Fruit fly (Drosophila melanogaster): ENCODE data around the gene mRpL33.
"Not testable (repeated sequence)": the region's sequence is repeated elsewhere in the genome, so short reads cannot be mapped to it uniquely, and the experiment has no call there.

mRpL33 gene

DNA sequence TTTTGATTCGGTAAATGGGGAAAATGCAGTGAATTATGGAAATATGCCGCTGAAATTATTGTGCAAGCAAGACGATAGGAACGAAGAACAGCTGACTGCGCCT lies at the start of gene mRpL33:
TSS of gene mRpL33 (minus strand) at position 101 of the 103 bp plus-strand sequence.
- TF ChIP-seq CG17801 (GFP tag; optimal IDR thresholded peaks at IDR 0.05; ENCODE audit: partially characterized antibody): no peak

DNA sequence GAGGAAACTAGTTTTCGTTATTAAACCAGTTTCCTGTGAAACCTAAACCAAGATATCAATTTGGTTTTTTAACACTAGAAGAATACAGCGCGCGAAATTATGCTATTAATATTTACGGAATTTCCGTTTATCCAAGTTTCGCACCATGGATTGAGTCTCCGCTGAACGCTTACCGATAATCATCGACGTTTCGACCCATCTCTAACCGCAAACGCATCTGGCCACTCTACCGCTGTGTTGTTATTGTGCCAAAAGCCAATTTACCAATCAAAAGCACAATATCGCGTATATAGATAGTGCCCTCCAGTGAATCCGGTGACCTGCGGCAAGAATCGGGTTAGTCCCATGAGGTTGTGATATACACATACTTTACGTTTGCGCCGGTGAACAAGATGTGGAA lies 44.2 kb upstream of the mRpL33 start, which contains the start of gene CG3626:
TSS of gene CG3626 (plus strand) at position 222 of the 400 bp plus-strand sequence.
- TF ChIP-seq CG17801 (GFP tag; optimal IDR thresholded peaks at IDR 0.05; ENCODE audit: partially characterized antibody): no peak

DNA sequence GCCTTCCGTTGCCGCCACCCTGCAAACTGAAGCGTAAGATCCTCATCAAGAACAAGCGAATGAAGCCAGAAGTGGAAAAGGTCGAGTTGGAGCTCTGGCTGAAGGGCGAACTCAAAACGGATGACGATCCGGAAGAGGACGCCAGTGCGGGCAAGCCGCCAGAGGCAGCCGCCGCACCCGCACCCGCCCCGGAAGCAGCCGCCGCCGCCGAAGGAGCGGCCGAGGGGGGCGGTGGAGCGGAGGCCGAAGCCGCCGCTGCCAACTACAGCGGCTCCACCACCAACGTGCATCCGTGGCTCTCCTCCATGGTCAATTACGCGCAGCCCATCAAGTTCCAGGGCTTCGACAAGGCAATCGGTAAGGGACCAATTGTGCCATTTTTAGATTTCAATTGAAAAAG lies 36.5 kb upstream of the mRpL33 start:
- no peak for TF ChIP-seq CG17801 (GFP tag; optimal IDR thresholded peaks at IDR 0.05; ENCODE audit: partially characterized antibody)

DNA sequence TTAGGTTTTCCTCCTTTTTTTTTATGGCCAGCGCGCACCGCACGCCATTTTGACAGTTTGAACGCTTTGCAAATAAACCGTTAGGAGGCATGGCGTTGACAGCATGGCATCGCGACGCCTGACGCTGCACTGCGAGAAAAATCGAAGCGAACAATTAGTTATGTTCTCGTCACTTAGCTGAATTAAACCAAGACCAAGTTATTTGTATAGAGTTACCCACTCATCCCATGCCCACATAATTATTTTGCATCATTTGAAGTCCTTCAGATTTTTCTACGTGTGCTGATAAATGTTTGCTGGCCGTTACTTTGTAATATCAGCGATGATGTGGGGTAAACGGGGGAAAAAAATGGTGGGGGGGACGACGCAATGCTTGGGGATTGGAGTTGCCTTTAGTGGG lies 7.8 kb upstream of the mRpL33 start:
- no peak for TF ChIP-seq CG17801 (GFP tag; optimal IDR thresholded peaks at IDR 0.05; ENCODE audit: partially characterized antibody)

DNA sequence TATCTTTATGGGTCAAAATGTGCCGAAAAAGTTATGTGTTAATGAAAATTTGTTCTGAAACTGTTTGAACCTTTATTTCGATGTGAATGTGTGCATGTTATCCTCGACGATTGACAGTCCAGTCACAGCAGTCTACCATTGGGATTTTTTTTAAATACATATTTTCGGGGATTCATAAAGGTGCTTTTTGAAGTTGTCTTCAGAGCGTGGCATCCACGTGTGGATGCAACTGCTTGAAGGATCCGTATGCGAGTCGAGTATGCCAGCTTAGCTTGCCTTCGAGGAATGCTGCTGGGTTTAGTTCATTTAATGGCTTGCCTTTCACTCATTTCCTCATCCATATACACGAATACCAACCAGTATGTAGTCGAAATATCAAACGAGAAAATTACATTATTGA lies 7.3 kb upstream of the mRpL33 start, which contains the start of gene CG12693:
TSS of gene CG12693 (minus strand) at position 101 of the 400 bp plus-strand sequence.
- TF ChIP-seq CG17801 (GFP tag; optimal IDR thresholded peaks at IDR 0.05; ENCODE audit: partially characterized antibody): no peak

DNA sequence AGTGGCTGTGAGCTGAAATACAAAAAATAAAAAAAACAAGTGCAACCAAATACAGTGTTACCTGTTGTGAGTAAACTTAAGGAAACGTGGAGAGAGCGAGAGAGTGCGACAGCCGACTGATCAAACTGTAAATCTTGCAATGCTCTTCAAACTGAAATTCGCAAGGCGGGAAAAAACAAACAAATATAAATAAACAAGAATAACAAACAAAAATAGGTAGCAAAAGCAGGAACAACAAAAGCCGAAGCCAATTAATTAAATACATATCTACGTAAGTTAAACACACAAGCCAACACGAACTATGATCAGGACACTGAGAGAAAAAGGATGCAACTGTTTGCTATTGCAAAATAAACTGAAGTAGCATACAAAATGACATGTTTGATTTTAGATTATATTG lies 3.3 kb upstream of the mRpL33 start:
- TF ChIP-seq CG17801 (GFP tag; optimal IDR thresholded peaks at IDR 0.05; ENCODE audit: partially characterized antibody): no peak

DNA sequence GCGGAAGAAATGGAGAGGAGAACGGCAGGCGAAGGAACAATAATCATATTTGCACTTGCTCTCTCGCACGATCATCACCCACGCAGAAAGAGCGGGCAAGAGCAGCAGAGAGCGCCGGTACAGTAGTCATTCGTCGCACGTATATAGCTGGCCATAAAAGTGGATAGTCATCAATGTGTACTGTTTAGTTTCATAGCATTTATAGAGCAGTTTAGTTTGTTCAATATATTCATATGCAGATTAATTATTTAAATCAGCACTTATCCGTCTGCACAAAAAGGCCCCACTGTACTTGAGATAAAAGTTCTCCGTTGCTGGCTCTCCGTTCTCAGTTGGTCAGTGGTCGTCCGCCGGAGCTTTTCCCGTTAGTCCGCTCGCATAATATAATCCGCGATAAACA lies 2.8 kb upstream of the mRpL33 start:
- peak; percentile 100 for TF ChIP-seq CG17801 (GFP tag; optimal IDR thresholded peaks at IDR 0.05; ENCODE audit: partially characterized antibody)

DNA sequence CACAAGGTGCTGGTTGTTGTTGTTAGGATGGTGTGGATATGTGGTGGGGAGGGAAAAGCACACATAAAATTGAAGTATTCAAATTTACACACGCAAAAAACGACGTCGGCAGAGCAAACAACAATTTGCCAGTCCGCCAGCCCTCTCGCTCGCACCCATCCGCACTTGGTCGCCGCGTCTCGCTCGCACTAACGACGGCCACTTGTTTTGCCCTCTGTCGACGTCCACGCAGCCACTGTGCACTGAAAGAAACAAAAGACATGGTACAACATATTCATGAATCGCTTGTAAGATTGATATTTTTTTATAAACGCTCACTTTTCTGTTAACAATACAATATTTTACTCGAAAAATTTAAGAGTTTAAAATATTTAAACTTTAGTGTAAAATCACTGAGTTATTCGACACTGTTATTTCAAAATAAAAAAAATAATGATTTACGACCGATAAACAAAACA lies 1.9 kb upstream of the mRpL33 start:
- peak; percentile 84 for TF ChIP-seq CG17801 (GFP tag; optimal IDR thresholded peaks at IDR 0.05; ENCODE audit: partially characterized antibody)

DNA sequence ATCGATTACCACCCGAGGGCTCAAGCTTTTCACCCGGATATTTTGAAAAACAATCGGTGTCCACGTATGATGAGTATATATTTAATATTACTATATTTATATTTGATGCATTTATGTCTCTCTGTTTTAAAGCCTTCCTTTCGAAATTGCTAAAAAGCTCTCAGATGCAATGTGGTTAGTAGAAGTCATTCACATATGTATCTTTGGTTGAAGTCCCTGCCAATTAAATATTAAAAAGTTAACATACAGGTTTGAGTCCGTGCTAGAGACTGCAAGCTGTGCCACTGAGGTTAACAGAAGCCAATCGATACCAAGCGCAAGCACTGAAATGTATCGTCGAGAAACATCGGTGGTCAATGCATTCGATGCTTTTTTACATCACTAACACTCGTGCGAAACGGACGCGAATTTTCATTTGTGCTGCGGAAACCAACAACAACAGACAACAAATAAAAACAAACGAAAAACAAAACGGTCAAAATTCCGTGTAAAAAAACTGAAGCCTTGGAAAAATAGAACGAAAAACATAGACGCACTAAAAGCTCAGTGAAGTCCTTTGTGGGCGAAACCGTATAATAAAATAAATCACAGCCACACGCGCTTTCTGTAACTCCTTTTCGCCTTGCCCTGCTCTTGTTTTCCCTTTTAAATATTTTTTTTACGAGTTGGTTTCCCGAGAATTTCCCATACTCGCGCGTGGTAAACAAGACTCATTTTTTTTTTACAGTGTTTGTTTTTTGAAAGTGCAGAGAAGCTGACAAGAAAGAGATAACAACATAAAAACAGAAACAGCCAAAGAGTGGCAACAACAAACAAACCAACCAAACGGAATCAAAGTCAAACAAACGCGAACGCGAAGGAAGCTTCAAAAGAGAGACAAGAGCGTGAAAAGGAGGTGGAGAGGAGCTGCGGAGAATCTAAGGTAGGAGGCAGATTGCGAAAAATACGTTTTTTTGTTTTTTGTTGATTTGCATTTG lies 491 bp upstream of the mRpL33 start, which contains the start of gene norpA:
TSS of gene norpA (plus strand) at position 393 of the 977 bp plus-strand sequence.
- peak; percentile 61 for TF ChIP-seq CG17801 (GFP tag; optimal IDR thresholded peaks at IDR 0.05; ENCODE audit: partially characterized antibody)

DNA sequence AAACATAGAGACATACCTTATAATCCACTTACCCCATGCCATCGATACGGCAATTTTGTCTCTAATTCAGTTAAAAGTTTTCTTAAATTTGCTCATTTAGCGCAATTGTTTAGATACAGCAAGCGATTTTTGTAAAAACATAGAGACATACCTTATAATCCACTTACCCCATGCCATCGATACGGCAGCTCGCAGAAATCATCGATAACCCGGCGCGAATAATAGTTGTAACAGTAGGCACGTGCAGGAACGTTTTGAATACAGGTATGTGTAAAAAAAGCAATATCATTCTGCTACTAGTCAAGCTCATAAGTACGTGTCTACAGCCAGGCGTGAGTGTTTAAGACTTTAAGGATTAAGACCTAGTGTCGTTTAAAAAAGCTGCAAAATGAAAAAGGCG lies 2.8 kb downstream of the mRpL33 start, which contains the start of gene NO66:
TSS of gene NO66 (plus strand) at position 199 of the 400 bp plus-strand sequence.
- not testable (repeated sequence) for TF ChIP-seq CG17801 (GFP tag; optimal IDR thresholded peaks at IDR 0.05; ENCODE audit: partially characterized antibody)

DNA sequence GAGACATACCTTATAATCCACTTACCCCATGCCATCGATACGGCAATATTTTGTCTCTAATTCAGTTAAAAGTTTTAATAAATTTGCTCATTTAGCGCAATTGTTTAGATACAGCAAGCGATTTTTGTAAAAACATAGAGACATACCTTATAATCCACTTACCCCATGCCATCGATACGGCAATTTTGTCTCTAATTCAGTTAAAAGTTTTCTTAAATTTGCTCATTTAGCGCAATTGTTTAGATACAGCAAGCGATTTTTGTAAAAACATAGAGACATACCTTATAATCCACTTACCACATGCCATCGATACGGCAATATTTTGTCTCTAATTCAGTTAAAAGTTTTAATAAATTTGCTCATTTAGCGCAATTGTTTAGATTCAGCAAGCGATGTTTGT lies 3.3 kb downstream of the mRpL33 start, which contains the start of gene mei-9:
TSS of gene mei-9 (minus strand) at position 101 of the 400 bp plus-strand sequence.
- not testable (repeated sequence) for TF ChIP-seq CG17801 (GFP tag; optimal IDR thresholded peaks at IDR 0.05; ENCODE audit: partially characterized antibody)

DNA sequence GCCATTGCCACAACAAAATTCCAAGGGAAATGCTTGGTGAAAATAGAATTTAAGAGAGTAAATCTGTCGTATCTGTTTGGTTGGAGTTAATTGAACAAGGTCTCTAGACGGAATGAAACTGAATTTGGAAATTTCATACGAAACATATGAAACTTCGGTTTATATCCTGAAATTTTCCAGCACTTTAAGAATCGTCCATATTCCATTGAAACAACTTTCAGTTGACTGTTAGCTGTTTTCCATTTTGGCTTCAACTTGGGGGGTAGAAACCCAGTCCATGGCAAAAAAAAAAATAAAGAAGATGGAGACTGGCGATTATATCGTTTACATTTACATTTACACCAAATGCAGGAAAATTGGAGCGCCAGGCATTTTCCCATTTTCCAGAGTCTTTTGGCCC lies 10.3 kb downstream of the mRpL33 start, which contains the start of gene CG15579:
TSS of gene CG15579 (minus strand) at position 101 of the 400 bp plus-strand sequence.
- TF ChIP-seq CG17801 (GFP tag; optimal IDR thresholded peaks at IDR 0.05; ENCODE audit: partially characterized antibody): no peak

DNA sequence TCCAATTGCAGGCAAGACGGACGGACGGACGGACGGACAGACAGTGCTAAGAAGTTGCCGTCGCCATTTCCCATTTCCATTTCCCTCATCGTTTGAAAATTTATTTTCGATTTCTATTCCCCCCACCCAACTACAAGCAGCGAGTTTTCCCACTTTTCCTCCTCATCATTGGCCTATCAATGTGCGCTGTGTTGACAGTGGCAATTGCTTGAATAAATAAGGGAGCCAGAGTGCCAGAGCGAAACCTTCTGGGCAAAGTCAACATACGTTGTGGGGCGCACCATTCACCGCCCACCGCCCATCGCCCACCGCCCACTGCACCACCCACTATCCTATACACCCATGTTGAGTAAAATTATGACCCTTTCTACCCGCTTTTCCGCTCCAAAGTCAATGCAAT lies 16.1 kb downstream of the mRpL33 start:
- no peak for TF ChIP-seq CG17801 (GFP tag; optimal IDR thresholded peaks at IDR 0.05; ENCODE audit: partially characterized antibody)

DNA sequence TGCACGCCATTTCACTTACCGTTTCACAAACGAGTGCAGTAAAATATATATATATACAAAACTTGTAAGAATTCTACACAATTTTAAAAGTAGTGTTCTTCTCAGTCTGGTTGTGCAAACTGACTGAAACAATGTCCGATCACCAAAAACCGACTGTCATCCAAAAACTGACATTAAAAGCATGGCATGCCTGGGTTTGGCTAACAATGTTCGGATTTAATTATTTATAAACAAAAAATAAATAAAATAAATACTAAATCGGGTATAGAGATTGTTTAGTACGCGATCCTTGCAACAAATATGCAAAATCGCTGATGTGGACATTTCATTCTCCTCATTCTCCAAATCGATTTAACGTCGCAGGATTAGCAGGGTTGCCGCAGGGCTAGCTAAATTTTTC lies 19.8 kb downstream of the mRpL33 start, which contains the start of gene CG12692:
TSS of gene CG12692 (minus strand) at position 101 of the 400 bp plus-strand sequence.
- TF ChIP-seq CG17801 (GFP tag; optimal IDR thresholded peaks at IDR 0.05; ENCODE audit: partially characterized antibody): no peak

DNA sequence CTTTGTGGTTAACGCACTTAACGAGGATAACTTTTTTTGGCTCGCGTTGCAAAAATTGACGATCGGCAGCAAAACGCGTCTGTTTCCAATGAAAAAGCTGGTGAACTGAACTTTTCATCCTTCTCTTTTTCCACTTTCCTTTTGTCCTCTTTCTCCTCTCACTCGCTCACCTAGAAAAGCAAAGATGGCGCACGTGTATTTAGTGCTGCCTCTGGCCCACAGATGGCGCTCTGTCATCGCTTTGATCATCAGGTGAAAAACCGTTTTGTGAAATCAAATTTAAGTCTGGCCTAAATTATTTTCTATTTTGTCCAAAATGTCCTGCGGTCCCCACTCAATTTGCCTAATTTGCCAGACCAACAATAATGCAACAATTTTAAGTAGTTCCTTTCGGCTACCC lies 28.6 kb downstream of the mRpL33 start:
- TF ChIP-seq CG17801 (GFP tag; optimal IDR thresholded peaks at IDR 0.05; ENCODE audit: partially characterized antibody): no peak

DNA sequence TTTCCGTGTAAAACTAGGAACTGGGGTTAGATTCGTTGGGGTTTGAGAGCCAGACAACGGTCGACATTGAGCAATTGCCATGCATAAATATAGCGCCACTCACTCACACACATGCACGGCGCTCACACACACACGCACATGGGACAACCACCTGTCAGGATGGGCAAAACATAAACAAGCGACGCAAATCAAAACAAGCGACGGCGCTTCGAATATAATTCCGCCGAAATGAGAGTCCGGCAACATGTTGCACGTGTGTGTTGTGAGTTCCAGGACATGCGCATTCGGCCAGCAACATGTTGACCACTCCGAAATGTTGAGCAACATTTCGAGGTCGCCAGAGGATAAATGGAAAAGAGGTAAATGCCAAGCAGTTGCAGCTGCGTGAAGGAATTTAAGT lies 41.3 kb downstream of the mRpL33 start:
- no peak for TF ChIP-seq CG17801 (GFP tag; optimal IDR thresholded peaks at IDR 0.05; ENCODE audit: partially characterized antibody)

Measured in ovary, adult (tissue).